Worm (Caenorhabditis elegans) whole organism, L3 larva: ENCODE results near the gene K10D11.4.

Source experiments
- ama-1 ChIP-seq: fragments of 150-350 bp; optimal IDR thresholded peaks from 2 replicates; lab custom pipeline; 2018
- elt-1 ChIP-seq: fragments of 150-350 bp; optimal IDR thresholded peaks from 2 replicates; lab custom pipeline; 2014; ENCODE audit warnings: missing biosample characterization, missing genetic modification characterization
- elt-2 ChIP-seq: sonication (generic microtip); optimal IDR thresholded peaks from 2 replicates; lab custom pipeline; 2016; ENCODE audit warnings: missing genetic modification reagents, mild to moderate bottlenecking, missing genetic modification characterization, missing compliant biosample characterization
- nhr-23 ChIP-seq: fragments of 150-350 bp; optimal IDR thresholded peaks from 2 replicates; lab custom pipeline; 2014; ENCODE audit warnings: missing biosample characterization, missing genetic modification reagents, missing genetic modification characterization
- nhr-25 ChIP-seq: sonication (generic microtip); optimal IDR thresholded peaks from 2 replicates; lab custom pipeline; 2017; ENCODE audit warnings: missing biosample characterization, missing genetic modification characterization
- nhr-28 ChIP-seq: fragments of 150-350 bp; optimal IDR thresholded peaks from 2 replicates; lab custom pipeline; 2014; ENCODE audit warnings: missing biosample characterization, missing genetic modification characterization
- nhr-77 ChIP-seq: fragments of 150-350 bp; optimal IDR thresholded peaks from 2 replicates; lab custom pipeline; 2014; ENCODE audit warnings: missing biosample characterization, missing genetic modification characterization
- unc-62 ChIP-seq: fragments of 150-350 bp; sonication (generic microtip); optimal IDR thresholded peaks from 4 replicates; lab custom pipeline; 2014; ENCODE audit warnings: missing biosample characterization, missing genetic modification reagents, missing genetic modification characterization

- TF ChIP-seq nhr-25: no peak
- no peak for TF ChIP-seq nhr-28 (tag; lab: Kevin White, UChicago)
- TF ChIP-seq nhr-77 (tag; lab: Kevin White, UChicago): no peak
- no peak for TF ChIP-seq unc-62 (GFP tag; lab: Kevin White, UChicago)
- TF ChIP-seq nhr-23: no peak
- no peak for TF ChIP-seq ama-1 (lab: Kevin White, UChicago)
- no peak for TF ChIP-seq elt-2 (tag; lab: Kevin White, UChicago)
- TF ChIP-seq elt-1 (tag; lab: Kevin White, UChicago): no peak
These were observed 22.5 kb upstream of the K10D11.4 start for ce11 chrIV:13016820-13017219.
